Fruit fly (Drosophila melanogaster) whole organism, embryonic: Measurements from ENCODE around the gene CG1024.
A peak's percentile ranks its signal among the peaks of the same experiment; 100 is the strongest.

ENCODE experiments used
- Abd-B ChIP-seq: fragments of 200-800 bp; sonication (Bioruptor generic); optimal IDR thresholded peaks from 2 replicates; lab custom pipeline; 2018; ENCODE audit warnings: missing biosample characterization, mild to moderate bottlenecking, missing genetic modification characterization, moderate library complexity
- Bteb2 ChIP-seq: fragments of 200-800 bp; sonication (Bioruptor generic); optimal IDR thresholded peaks from 2 replicates; lab custom pipeline; 2016; ENCODE audit warnings: missing biosample characterization, missing genetic modification characterization
- CG10462 ChIP-seq: fragments of 200-800 bp; sonication (Bioruptor generic); optimal IDR thresholded peaks from 2 replicates; lab custom pipeline; 2016; ENCODE audit warnings: missing biosample characterization, missing genetic modification characterization
- CG11456 ChIP-seq: fragments of 200-800 bp; sonication (Bioruptor generic); IDR thresholded peaks from 3 replicates; pipeline ENCODE4 v1.3.6; 2022; ENCODE audit warnings: missing biosample characterization, missing genetic modification characterization
- CG1233 ChIP-seq: fragments of 200-800 bp; sonication (Bioruptor generic); optimal IDR thresholded peaks from 4 replicates; lab custom pipeline; 2018; ENCODE audit warnings: missing biosample characterization, mild to moderate bottlenecking, missing genetic modification characterization
- CG14667 ChIP-seq: fragments of 200-800 bp; sonication (Bioruptor generic); IDR thresholded peaks from 2 replicates; pipeline ENCODE4 v1.3.6; 2022; ENCODE audit warnings: missing biosample characterization, missing genetic modification characterization
- CG1603 ChIP-seq: fragments of 200-800 bp; sonication (Bioruptor generic); optimal IDR thresholded peaks from 2 replicates; lab custom pipeline; 2019; ENCODE audit warnings: missing biosample characterization, mild to moderate bottlenecking, missing genetic modification characterization, moderate library complexity
- CG17186 ChIP-seq: fragments of 200-800 bp; sonication (Bioruptor generic); optimal IDR thresholded peaks from 3 replicates; lab custom pipeline; 2017; ENCODE audit warnings: missing biosample characterization, missing genetic modification reagents, missing genetic modification characterization
- CG17361 ChIP-seq: fragments of 200-800 bp; sonication (Bioruptor generic); IDR thresholded peaks from 3 replicates; pipeline ENCODE4 v1.3.6; 2022; ENCODE audit warnings: missing biosample characterization, missing genetic modification characterization
- CG17912 ChIP-seq: fragments of 200-800 bp; sonication (Bioruptor generic); optimal IDR thresholded peaks from 2 replicates; lab custom pipeline; 2018; ENCODE audit warnings: missing biosample characterization, mild to moderate bottlenecking, missing genetic modification characterization
- CG18262 ChIP-seq: fragments of 200-800 bp; optimal IDR thresholded peaks from 3 replicates; lab custom pipeline; 2019; ENCODE audit warnings: missing biosample characterization, mild to moderate bottlenecking, missing genetic modification characterization, moderate library complexity
- CG2116 ChIP-seq: fragments of 200-800 bp; sonication (Bioruptor generic); optimal IDR thresholded peaks from 3 replicates; lab custom pipeline; 2018; ENCODE audit warnings: missing biosample characterization, mild to moderate bottlenecking, missing genetic modification characterization
- CG30431 ChIP-seq: fragments of 200-800 bp; sonication (Bioruptor generic); optimal IDR thresholded peaks from 2 replicates; lab custom pipeline; 2017; ENCODE audit warnings: missing biosample characterization, missing genetic modification characterization
- CG31388 ChIP-seq: fragments of 200-800 bp; sonication (Bioruptor generic); optimal IDR thresholded peaks from 2 replicates; lab custom pipeline; 2016; ENCODE audit warnings: missing biosample characterization, missing genetic modification characterization
- CG42726 ChIP-seq: fragments of 200-800 bp; sonication (Bioruptor generic); IDR thresholded peaks from 2 replicates; pipeline ENCODE4 v1.3.6; 2022; ENCODE audit warnings: missing biosample characterization, missing genetic modification characterization; ENCODE audit not compliant: partially characterized antibody
- CG4730 ChIP-seq: fragments of 200-800 bp; sonication (Bioruptor generic); IDR thresholded peaks from 2 replicates; pipeline ENCODE4 v1.3.6; 2022; ENCODE audit warnings: missing biosample characterization, missing genetic modification characterization
- CG6175 ChIP-seq: fragments of 200-800 bp; sonication (Bioruptor generic); IDR thresholded peaks from 3 replicates; pipeline ENCODE4 v1.3.6; 2022; ENCODE audit warnings: missing biosample characterization, missing genetic modification characterization
- CG8089 ChIP-seq: fragments of 200-800 bp; sonication (Bioruptor generic); optimal IDR thresholded peaks from 3 replicates; lab custom pipeline; 2016; ENCODE audit warnings: missing biosample characterization, missing genetic modification characterization
- CG9437 ChIP-seq: fragments of 200-800 bp; sonication (Bioruptor generic); optimal IDR thresholded peaks from 2 replicates; lab custom pipeline; 2018; ENCODE audit warnings: missing biosample characterization, mild to moderate bottlenecking, missing genetic modification characterization
- CrebB ChIP-seq: fragments of 200-800 bp; sonication (Bioruptor generic); optimal IDR thresholded peaks from 3 replicates; lab custom pipeline; 2018; ENCODE audit warnings: missing biosample characterization, mild to moderate bottlenecking, missing genetic modification characterization
- Hmr ChIP-seq: fragments of 200-800 bp; sonication (Bioruptor generic); optimal IDR thresholded peaks from 3 replicates; lab custom pipeline; 2017; ENCODE audit warnings: mild to moderate bottlenecking, missing biosample characterization, missing genetic modification reagents, missing genetic modification characterization
- Hr39 ChIP-seq: fragments of >200 bp; optimal IDR thresholded peaks from 2 replicates; lab custom pipeline; 2017
- Lhr ChIP-seq: fragments of 200-800 bp; sonication (Bioruptor generic); optimal IDR thresholded peaks from 3 replicates; lab custom pipeline; 2017; ENCODE audit warnings: mild to moderate bottlenecking, missing biosample characterization, missing genetic modification reagents, missing genetic modification characterization
- Lim3 ChIP-seq: fragments of 200-800 bp; sonication (Bioruptor generic); IDR thresholded peaks from 2 replicates; pipeline ENCODE4 v1.3.6; 2022; ENCODE audit warnings: missing biosample characterization, missing genetic modification characterization
- MESR4 ChIP-seq: fragments of 200-800 bp; sonication (Bioruptor generic); optimal IDR thresholded peaks from 2 replicates; lab custom pipeline; 2018; ENCODE audit warnings: missing biosample characterization, mild to moderate bottlenecking, missing genetic modification characterization, moderate library complexity
- Max ChIP-seq: fragments of 200-800 bp; sonication (Bioruptor generic); optimal IDR thresholded peaks from 2 replicates; lab custom pipeline; 2016; ENCODE audit warnings: missing biosample characterization, mild to moderate bottlenecking, missing genetic modification characterization
- Myb ChIP-seq: fragments of 200-800 bp; sonication (Bioruptor generic); optimal IDR thresholded peaks from 2 replicates; lab custom pipeline; 2016; ENCODE audit warnings: missing biosample characterization, missing genetic modification characterization
- Pdp1 ChIP-seq, 2 experiments: fragments of 200-800 bp; sonication (Bioruptor generic); optimal IDR thresholded peaks; 3 replicates each; lab custom pipeline; 2016; ENCODE audit warnings: missing biosample characterization in 2 of 2, missing genetic modification characterization in 2 of 2, mild to moderate bottlenecking in 1 of 2, moderate library complexity in 1 of 2
- Poxn ChIP-seq: fragments of 200-800 bp; sonication (Bioruptor generic); IDR thresholded peaks from 2 replicates; pipeline ENCODE4 v1.3.6; 2022; ENCODE audit warnings: missing biosample characterization, missing genetic modification characterization
- Ravus ChIP-seq: fragments of 200-800 bp; sonication (Bioruptor generic); IDR thresholded peaks from 2 replicates; pipeline ENCODE4 v1.3.6; 2022; ENCODE audit warnings: missing biosample characterization, missing genetic modification characterization
- ab ChIP-seq: fragments of 200-800 bp; sonication (Bioruptor generic); optimal IDR thresholded peaks from 2 replicates; lab custom pipeline; 2016; ENCODE audit warnings: missing biosample characterization, missing genetic modification characterization
- ato ChIP-seq: fragments of 200-800 bp; sonication (Bioruptor generic); IDR thresholded peaks from 2 replicates; pipeline ENCODE4 v1.3.6; 2022; ENCODE audit warnings: missing biosample characterization, missing genetic modification characterization; ENCODE audit not compliant: partially characterized antibody
- croc ChIP-seq: fragments of 200-800 bp; sonication (Bioruptor generic); conservative IDR thresholded peaks from 3 replicates; pipeline ENCODE4 v1.3.6; 2022; ENCODE audit warnings: missing biosample characterization, missing genetic modification characterization
- crp ChIP-seq, 2 experiments: fragments of 200-800 bp; sonication (Bioruptor generic); optimal IDR thresholded peaks; 2 replicates in 1 of 2; 3 replicates in 1 of 2; lab custom pipeline; 2017; ENCODE audit warnings: missing biosample characterization in 2 of 2, missing genetic modification characterization in 2 of 2, mild to moderate bottlenecking in 1 of 2, moderate library complexity in 1 of 2
- dmrt99B ChIP-seq: fragments of 200-800 bp; sonication (Bioruptor generic); optimal IDR thresholded peaks from 2 replicates; lab custom pipeline; 2018; ENCODE audit warnings: missing biosample characterization, mild to moderate bottlenecking, missing genetic modification characterization, moderate library complexity
- gce ChIP-seq: fragments of 200-800 bp; sonication (Bioruptor generic); IDR thresholded peaks from 3 replicates; pipeline ENCODE4 v1.3.6; 2022; ENCODE audit warnings: missing biosample characterization, missing genetic modification characterization
- gt ChIP-seq: fragments of 200-800 bp; sonication (Bioruptor generic); IDR thresholded peaks from 2 replicates; pipeline ENCODE4 v1.3.6; 2022; ENCODE audit warnings: missing biosample characterization, missing genetic modification characterization
- hb ChIP-seq: fragments of 200-800 bp; sonication (Bioruptor generic); IDR thresholded peaks from 3 replicates; pipeline ENCODE4 v1.3.6; 2022; ENCODE audit warnings: missing biosample characterization, missing genetic modification characterization; ENCODE audit not compliant: partially characterized antibody
- hkb ChIP-seq, 2 experiments: fragments of 200-800 bp in 1 of 2; fragments of >200 bp in 1 of 2; sonication (Bioruptor generic) in 1 of 2; IDR thresholded peaks in 1 of 2; optimal IDR thresholded peaks in 1 of 2; 2 replicates each; pipeline versions ENCODE4 v1.3.6 to Lab custom; 2017 to 2022; ENCODE audit warnings: missing biosample characterization in 1 of 2, missing genetic modification characterization in 1 of 2
- kni ChIP-seq: fragments of 200-800 bp; sonication (Bioruptor generic); optimal IDR thresholded peaks from 3 replicates; lab custom pipeline; 2017; ENCODE audit warnings: mild to moderate bottlenecking, missing biosample characterization, missing genetic modification reagents, missing genetic modification characterization
- maf-S ChIP-seq: fragments of 200-800 bp; sonication (Bioruptor generic); optimal IDR thresholded peaks from 2 replicates; lab custom pipeline; 2016; ENCODE audit warnings: missing biosample characterization, missing genetic modification characterization
- nerfin-1 ChIP-seq: fragments of 200-800 bp; sonication (Bioruptor generic); optimal IDR thresholded peaks from 3 replicates; lab custom pipeline; 2019; ENCODE audit warnings: missing biosample characterization, mild to moderate bottlenecking, missing genetic modification characterization, moderate library complexity
- odd ChIP-seq: fragments of 200-800 bp; sonication (Bioruptor generic); optimal IDR thresholded peaks from 2 replicates; lab custom pipeline; 2017; ENCODE audit warnings: missing biosample characterization, mild to moderate bottlenecking, missing genetic modification characterization
- onecut ChIP-seq: fragments of 200-800 bp; sonication (Bioruptor generic); IDR thresholded peaks from 2 replicates; pipeline ENCODE4 v1.3.6; 2022; ENCODE audit warnings: missing biosample characterization, missing genetic modification characterization
- rib ChIP-seq: fragments of 200-800 bp; sonication (Bioruptor generic); IDR thresholded peaks from 2 replicates; pipeline ENCODE4 v1.3.6; 2022; ENCODE audit warnings: missing biosample characterization, missing genetic modification characterization
- sim ChIP-seq: fragments of 200-800 bp; sonication (Bioruptor generic); IDR thresholded peaks from 2 replicates; pipeline ENCODE4 v1.3.6; 2022; ENCODE audit warnings: missing biosample characterization, missing genetic modification characterization
- slou ChIP-seq: fragments of 200-800 bp; sonication (Bioruptor generic); optimal IDR thresholded peaks from 3 replicates; lab custom pipeline; 2016; ENCODE audit warnings: missing biosample characterization, missing genetic modification characterization
- twi ChIP-seq: fragments of 200-800 bp; optimal IDR thresholded peaks from 2 replicates; lab custom pipeline; 2019; ENCODE audit warnings: missing biosample characterization, mild to moderate bottlenecking, missing genetic modification characterization, moderate library complexity
- zen2 ChIP-seq: fragments of 200-800 bp; sonication (Bioruptor generic); IDR thresholded peaks from 3 replicates; pipeline ENCODE4 v1.3.6; 2022; ENCODE audit warnings: missing biosample characterization, missing genetic modification characterization; ENCODE audit not compliant: partially characterized antibody

The CG1024 gene

dm6 chr3R:6353624-6354352 is 26.3 kb downstream of the CG1024 start (continued):
- TF ChIP-seq CG6175 (no peak), CG18262 (tag; lab: Kevin White, UChicago) (peak; percentile 92), Myb (peak; percentile 35), odd (GFP tag; lab: Kevin White, UChicago) (peak; percentile 80), croc (GFP tag; lab: Robert Waterston, UW) (peak; percentile 44; the same call in 1 of the 3 replicates), CG17361 (GFP tag; lab: Robert Waterston, UW) (no peak; the same call in 1 of the 3 replicates), Lhr (GFP tag; lab: Kevin White, UChicago) (peak; percentile 30), CG8089 (peak; percentile 66), CG1603 (no peak), CG10462 (peak; percentile 69), CG42726 (GFP tag; lab: Robert Waterston, UW) (no peak), hkb (optimal IDR thresholded peaks at IDR 0.05; lab: Kevin White, UChicago) (no peak), hkb (GFP tag; IDR thresholded peaks at IDR 0.05; lab: Robert Waterston, UW) (peak; percentile 67), zen2 (no peak), rib (GFP tag; lab: Robert Waterston, UW) (no peak), twi (tag; lab: Kevin White, UChicago) (no peak), CG31388 (GFP tag; lab: Kevin White, UChicago) (peak; percentile 26), Ravus (GFP tag; lab: Robert Waterston, UW) (no peak), crp (GFP tag; optimal IDR thresholded peaks at IDR 0.05; lab: Kevin White, UChicago) (peak in 1 of 2 experiments; percentile 37), Pdp1 (GFP tag; optimal IDR thresholded peaks at IDR 0.05; lab: Kevin White, UChicago) (peak in 1 of 2 experiments; percentile 69), hb (GFP tag; lab: Robert Waterston, UW) (no peak; the same call in 2 of the 3 replicates), maf-S (GFP tag; lab: Kevin White, UChicago) (no peak), Bteb2 (GFP tag; lab: Kevin White, UChicago) (peak; percentile 68), CG1233 (peak; percentile 73), nerfin-1 (no peak), ab (GFP tag; lab: Kevin White, UChicago) (no peak), CG17186 (GFP tag; lab: Kevin White, UChicago) (peak; percentile 21), Max (GFP tag; lab: Kevin White, UChicago) (peak; percentile 65), slou (GFP tag; lab: Kevin White, UChicago) (peak; percentile 14), MESR4 (no peak), onecut (peak; percentile 23), Hmr (GFP tag; lab: Kevin White, UChicago) (no peak), Poxn (no peak), CG2116 (peak; percentile 32), sim (GFP tag; lab: Robert Waterston, UW) (peak; percentile 58; the same call in 1 of the 2 replicates), CG11456 (GFP tag; lab: Robert Waterston, UW) (no peak), gt (GFP tag; lab: Robert Waterston, UW) (no peak), CG30431 (GFP tag; lab: Kevin White, UChicago) (peak; percentile 61), Hr39 (lab: Kevin White, UChicago) (no peak), ato (GFP tag; lab: Robert Waterston, UW) (no peak), CG14667 (GFP tag; lab: Robert Waterston, UW) (no peak), CG4730 (peak; percentile 47), gce (GFP tag; lab: Robert Waterston, UW) (no peak), Abd-B (no peak), CrebB (tag; lab: Kevin White, UChicago) (no peak), kni (no peak), CG17912 (no peak), dmrt99B (no peak), CG9437 (GFP tag; lab: Kevin White, UChicago) (peak; percentile 82), Lim3 (GFP tag; lab: Robert Waterston, UW) (no peak)
